Worm (Caenorhabditis elegans) whole organism, L4/young adult: ENCODE measurements around the gene ucp-4.

Experiments
- W03F9.2 ChIP-seq: fragments of 150-350 bp; optimal IDR thresholded peaks from 2 replicates; lab custom pipeline; 2014; ENCODE audit warnings: missing biosample characterization, missing genetic modification characterization
- dao-5 ChIP-seq: sonication (generic microtip); optimal IDR thresholded peaks from 2 replicates; lab custom pipeline; 2016; ENCODE audit warnings: missing genotype, missing genetic modification characterization, moderate library complexity, missing compliant biosample characterization

- TF ChIP-seq W03F9.2 (tag; lab: Kevin White, UChicago) (no peak), dao-5 (tag; lab: Kevin White, UChicago) (no peak)
Measured at ce11 chrV:9291919-9292318, 42.2 kb upstream of the ucp-4 start, which contains the start of gene ZK682.7.
